Worm (Caenorhabditis elegans) whole organism, early embryonic: ENCODE measurements around the gene fcd-2.
"Not testable (repeated sequence)": the region's sequence is repeated elsewhere in the genome, so short reads cannot be mapped to it uniquely, and the experiment has no call there.

Experiments used
- ama-1 ChIP-seq: fragments of 150-350 bp; optimal IDR thresholded peaks from 2 replicates; lab custom pipeline; 2014
- hmbx-1 ChIP-seq: sonication (generic microtip); optimal IDR thresholded peaks from 2 replicates; lab custom pipeline; 2016; ENCODE audit warnings: mild to moderate bottlenecking, missing genetic modification characterization, missing compliant biosample characterization

ce11 chrIV:15059150-15059549, 33.6 kb downstream of the fcd-2 start:
- not testable (repeated sequence) for TF ChIP-seq ama-1; hmbx-1 (tag; lab: Kevin White, UChicago)
